Fruit fly (Drosophila melanogaster) whole organism, pupa: ENCODE results near the gene CG17768.

Source experiments
- CG10348 ChIP-seq: fragments of 200-800 bp; sonication (Bioruptor generic); IDR thresholded peaks from 2 replicates; pipeline ENCODE4 v1.3.6; 2022; ENCODE audit warnings: missing biosample characterization, missing genetic modification characterization
- CG12605 ChIP-seq: fragments of 200-800 bp; sonication (Bioruptor generic); IDR thresholded peaks from 2 replicates; pipeline ENCODE4 v1.3.6; 2022; ENCODE audit warnings: missing biosample characterization, missing genetic modification characterization
- CG14655 ChIP-seq: fragments of 200-800 bp; sonication (Bioruptor generic); optimal IDR thresholded peaks from 3 replicates; lab custom pipeline; 2017; ENCODE audit warnings: mild to moderate bottlenecking, missing biosample characterization, missing genetic modification reagents, missing genetic modification characterization
- CG15710 ChIP-seq: fragments of 200-800 bp; sonication (Bioruptor generic); optimal IDR thresholded peaks from 2 replicates; lab custom pipeline; 2018; ENCODE audit warnings: missing biosample characterization, mild to moderate bottlenecking, missing genetic modification characterization, moderate library complexity
- CG17806 ChIP-seq: fragments of 200-800 bp; sonication (Bioruptor generic); optimal IDR thresholded peaks from 2 replicates; lab custom pipeline; 2018; ENCODE audit warnings: missing biosample characterization, mild to moderate bottlenecking, missing genetic modification characterization, moderate library complexity
- CG32121 ChIP-seq: fragments of 200-800 bp; sonication (Bioruptor generic); IDR thresholded peaks from 2 replicates; pipeline ENCODE4 v1.3.6; 2022; ENCODE audit warnings: missing biosample characterization, missing genetic modification characterization
- CG34367 ChIP-seq: fragments of 200-800 bp; sonication (Bioruptor generic); optimal IDR thresholded peaks from 2 replicates; lab custom pipeline; 2018; ENCODE audit warnings: missing biosample characterization, mild to moderate bottlenecking, missing genetic modification characterization
- CG8159 ChIP-seq: fragments of 200-800 bp; sonication (Bioruptor generic); optimal IDR thresholded peaks from 3 replicates; lab custom pipeline; 2018; ENCODE audit warnings: missing biosample characterization, mild to moderate bottlenecking, missing genetic modification characterization, moderate library complexity
- CG8301 ChIP-seq: fragments of 200-800 bp; sonication (Bioruptor generic); optimal IDR thresholded peaks from 2 replicates; lab custom pipeline; 2018; ENCODE audit warnings: missing biosample characterization, mild to moderate bottlenecking, missing genetic modification characterization
- D1 ChIP-seq: fragments of 200-800 bp; sonication (Bioruptor generic); optimal IDR thresholded peaks from 2 replicates; lab custom pipeline; 2018; ENCODE audit warnings: missing biosample characterization, mild to moderate bottlenecking, missing genetic modification characterization, moderate library complexity
- EcR ChIP-seq: fragments of 200-800 bp; sonication (Bioruptor generic); optimal IDR thresholded peaks from 3 replicates; lab custom pipeline; 2019; ENCODE audit warnings: missing biosample characterization, missing genetic modification characterization, mild to moderate bottlenecking, moderate library complexity, missing genetic modification reagents
- Ets98B ChIP-seq: fragments of 200-800 bp; sonication (Bioruptor generic); IDR thresholded peaks from 2 replicates; pipeline ENCODE4 v1.3.6; 2022; ENCODE audit warnings: missing biosample characterization, missing genetic modification characterization
- Pif1B ChIP-seq: fragments of 200-800 bp; sonication (Bioruptor generic); optimal IDR thresholded peaks from 3 replicates; lab custom pipeline; 2016; ENCODE audit warnings: missing biosample characterization, missing genetic modification characterization

DNA sequence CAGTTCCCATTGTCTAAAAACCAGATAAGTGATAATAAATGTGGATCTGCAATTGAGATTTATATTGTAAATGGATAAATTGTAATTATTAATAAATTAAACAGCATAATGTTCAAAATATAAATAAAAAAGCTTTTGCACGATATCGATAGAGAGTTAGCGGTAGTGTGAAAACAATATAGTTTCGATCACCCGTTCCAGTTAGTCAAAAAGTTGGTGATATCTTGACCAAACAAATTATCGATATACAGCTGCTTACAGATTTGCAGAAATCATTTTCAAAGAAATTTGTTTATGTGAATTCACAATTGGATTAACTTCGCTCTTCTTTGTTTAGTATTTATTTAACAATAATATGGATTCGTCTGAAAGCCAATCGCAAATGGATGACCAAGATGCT lies 34.2 kb upstream of the CG17768 start, which contains the start of gene Nse4:
- TF ChIP-seq CG17806 (tag; lab: Kevin White, UChicago), result no peak
- no peak for TF ChIP-seq EcR (GFP tag; lab: Kevin White, UChicago)
- no peak for TF ChIP-seq Pif1B
- TF ChIP-seq CG14655 (GFP tag; lab: Kevin White, UChicago), result no peak
- TF ChIP-seq CG12605 (GFP tag; lab: Robert Waterston, UW), result no peak
- TF ChIP-seq CG8301 (tag; lab: Kevin White, UChicago), result no peak
- no peak for TF ChIP-seq CG34367 (tag; lab: Kevin White, UChicago)
- TF ChIP-seq CG10348 (GFP tag; lab: Robert Waterston, UW), result no peak
- no peak for TF ChIP-seq Ets98B
- TF ChIP-seq CG8159 (tag; lab: Kevin White, UChicago), result no peak
- TF ChIP-seq CG15710 (tag; lab: Kevin White, UChicago), result no peak
- TF ChIP-seq CG32121 (GFP tag; lab: Robert Waterston, UW), result no peak
- no peak for TF ChIP-seq D1 (tag; lab: Kevin White, UChicago)
